Worm (Caenorhabditis elegans) whole organism, L3 larva: ENCODE results near the gene C49H3.4.

Experiments
- R02D3.7 ChIP-seq: fragments of 150-350 bp; optimal IDR thresholded peaks from 2 replicates; lab custom pipeline; 2014; ENCODE audit warnings: missing biosample characterization, missing genetic modification characterization
- ZK546.5 ChIP-seq: sonication (generic microtip); optimal IDR thresholded peaks from 2 replicates; lab custom pipeline; 2017; ENCODE audit warnings: missing biosample characterization, missing genetic modification characterization
- aly-2 ChIP-seq: fragments of 150-350 bp; optimal IDR thresholded peaks from 2 replicates; lab custom pipeline; 2014; ENCODE audit warnings: missing biosample characterization, missing genetic modification characterization
- ama-1 ChIP-seq: fragments of 150-350 bp; optimal IDR thresholded peaks from 2 replicates; lab custom pipeline; 2018
- ceh-28 ChIP-seq: fragments of 150-350 bp; optimal IDR thresholded peaks from 2 replicates; lab custom pipeline; 2014; ENCODE audit warnings: missing biosample characterization, missing genetic modification reagents, missing genetic modification characterization
- ceh-9 ChIP-seq: sonication (generic microtip); optimal IDR thresholded peaks from 2 replicates; lab custom pipeline; 2018; ENCODE audit warnings: missing biosample characterization, missing genetic modification characterization
- daf-12 ChIP-seq: fragments of 150-350 bp; optimal IDR thresholded peaks from 2 replicates; lab custom pipeline; 2014; ENCODE audit warnings: missing biosample characterization, missing genetic modification reagents, missing genetic modification characterization
- egl-27 ChIP-seq: sonication (generic microtip); optimal IDR thresholded peaks from 4 replicates; lab custom pipeline; 2017; ENCODE audit warnings: missing biosample characterization, missing genetic modification reagents, missing genetic modification characterization
- egl-5 ChIP-seq: fragments of 150-350 bp; optimal IDR thresholded peaks from 2 replicates; lab custom pipeline; 2017; ENCODE audit warnings: missing biosample characterization, missing genetic modification reagents, missing genetic modification characterization, inconsistent platforms
- elt-1 ChIP-seq: fragments of 150-350 bp; optimal IDR thresholded peaks from 2 replicates; lab custom pipeline; 2014; ENCODE audit warnings: missing biosample characterization, missing genetic modification characterization
- elt-3 ChIP-seq, 3 experiments: fragments of 150-350 bp in 1 of 3; sonication (generic microtip) in 2 of 3; optimal IDR thresholded peaks; 2 replicates in 2 of 3; 4 replicates in 1 of 3; lab custom pipeline; 2014 to 2017; ENCODE audit warnings: missing biosample characterization in 3 of 3, missing genetic modification characterization in 3 of 3
- eor-1 ChIP-seq, 2 experiments: fragments of 150-350 bp; optimal IDR thresholded peaks; 2 replicates each; lab custom pipeline; 2014 to 2018; ENCODE audit warnings: missing biosample characterization in 2 of 2, missing genetic modification characterization in 2 of 2
- fkh-10 ChIP-seq: sonication (generic microtip); optimal IDR thresholded peaks from 2 replicates; lab custom pipeline; 2017; ENCODE audit warnings: missing biosample characterization, missing genetic modification reagents, missing genetic modification characterization
- fkh-2 ChIP-seq: fragments of 150-350 bp; optimal IDR thresholded peaks from 2 replicates; lab custom pipeline; 2014; ENCODE audit warnings: missing biosample characterization, missing genetic modification reagents, missing genetic modification characterization
- fos-1 ChIP-seq: fragments of 150-350 bp; optimal IDR thresholded peaks from 2 replicates; lab custom pipeline; 2014; ENCODE audit warnings: missing biosample characterization, missing genetic modification characterization
- hmg-11 ChIP-seq: sonication (generic microtip); optimal IDR thresholded peaks from 2 replicates; lab custom pipeline; 2016; ENCODE audit warnings: missing genetic modification characterization, missing compliant biosample characterization
- jun-1 ChIP-seq: fragments of 150-350 bp; optimal IDR thresholded peaks from 2 replicates; lab custom pipeline; 2014; ENCODE audit warnings: missing biosample characterization, missing genetic modification reagents, missing genetic modification characterization
- lin-39 ChIP-seq: fragments of 150-350 bp; optimal IDR thresholded peaks from 2 replicates; lab custom pipeline; 2018; ENCODE audit warnings: missing biosample characterization, missing genetic modification reagents, missing genetic modification characterization
- lsy-12 ChIP-seq: sonication (generic microtip); optimal IDR thresholded peaks from 2 replicates; lab custom pipeline; 2016; ENCODE audit warnings: mild to moderate bottlenecking, missing genetic modification characterization, missing compliant biosample characterization
- mml-1 ChIP-seq: fragments of 150-350 bp; sonication (generic microtip); optimal IDR thresholded peaks from 3 replicates; lab custom pipeline; 2014; ENCODE audit warnings: missing biosample characterization, missing genetic modification characterization
- nhr-11 ChIP-seq: fragments of 150-350 bp; optimal IDR thresholded peaks from 2 replicates; lab custom pipeline; 2014; ENCODE audit warnings: missing biosample characterization, missing genetic modification characterization
- nhr-12 ChIP-seq: fragments of 150-350 bp; optimal IDR thresholded peaks from 2 replicates; lab custom pipeline; 2014; ENCODE audit warnings: missing biosample characterization, missing genetic modification characterization
- nhr-25 ChIP-seq: sonication (generic microtip); optimal IDR thresholded peaks from 2 replicates; lab custom pipeline; 2017; ENCODE audit warnings: missing biosample characterization, missing genetic modification characterization
- nhr-28 ChIP-seq: fragments of 150-350 bp; optimal IDR thresholded peaks from 2 replicates; lab custom pipeline; 2014; ENCODE audit warnings: missing biosample characterization, missing genetic modification characterization
- nhr-43 ChIP-seq: sonication (generic microtip); optimal IDR thresholded peaks from 2 replicates; lab custom pipeline; 2016; ENCODE audit warnings: mild to moderate bottlenecking, missing genetic modification characterization, missing compliant biosample characterization; ENCODE audit not compliant: poor library complexity, severe bottlenecking
- nhr-76 ChIP-seq: fragments of 150-350 bp; sonication (generic microtip); optimal IDR thresholded peaks from 5 replicates; lab custom pipeline; 2014; ENCODE audit warnings: missing biosample characterization, missing genetic modification characterization
- pqm-1 ChIP-seq: fragments of 150-350 bp; optimal IDR thresholded peaks from 2 replicates; lab custom pipeline; 2017; ENCODE audit warnings: missing biosample characterization, missing genetic modification characterization, inconsistent platforms
- sea-2 ChIP-seq: fragments of 150-350 bp; sonication (generic microtip); optimal IDR thresholded peaks from 4 replicates; lab custom pipeline; 2014; ENCODE audit warnings: missing biosample characterization, missing genetic modification reagents, missing genetic modification characterization
- skn-1 ChIP-seq: fragments of 150-350 bp; optimal IDR thresholded peaks from 2 replicates; lab custom pipeline; 2014; ENCODE audit warnings: missing biosample characterization, missing genetic modification characterization
- snpc-4 ChIP-seq: fragments of 150-350 bp; optimal IDR thresholded peaks from 2 replicates; lab custom pipeline; 2014; ENCODE audit warnings: missing biosample characterization, missing genetic modification characterization
- unc-62 ChIP-seq: fragments of 150-350 bp; sonication (generic microtip); optimal IDR thresholded peaks from 4 replicates; lab custom pipeline; 2014; ENCODE audit warnings: missing biosample characterization, missing genetic modification reagents, missing genetic modification characterization
- ztf-11 ChIP-seq: fragments of 150-350 bp; optimal IDR thresholded peaks from 2 replicates; lab custom pipeline; 2014; ENCODE audit warnings: missing biosample characterization, missing genetic modification characterization

Gene C49H3.4

ce11 chrIV:7914991-7915390 lies at the start of gene C49H3.4:
Gene C49H3.4, plus strand, starts transcription at chrIV:7915291.
- TF ChIP-seq nhr-28 (tag; lab: Kevin White, UChicago) (no peak), eor-1 (tag; optimal IDR thresholded peaks at IDR 0.05; lab: Kevin White, UChicago) (no peak), snpc-4 (tag; lab: Kevin White, UChicago) (no peak), ztf-11 (tag; lab: Kevin White, UChicago) (no peak), R02D3.7 (tag; lab: Kevin White, UChicago) (no peak), skn-1 (tag; lab: Kevin White, UChicago) (no peak), fos-1 (tag; lab: Kevin White, UChicago) (no peak), ama-1 (lab: Kevin White, UChicago) (no peak), elt-3 (tag; optimal IDR thresholded peaks at IDR 0.05; lab: Kevin White, UChicago) (no peak), egl-27 (tag; lab: Kevin White, UChicago) (no peak), nhr-12 (tag; lab: Kevin White, UChicago) (no peak), fkh-10 (GFP tag; lab: Kevin White, UChicago) (no peak)

- TF ChIP-seq nhr-25 (tag; lab: Kevin White, UChicago), result no peak
- TF ChIP-seq egl-27 (tag; lab: Kevin White, UChicago), result no peak
- no peak for TF ChIP-seq unc-62 (GFP tag; lab: Kevin White, UChicago)
- no peak for TF ChIP-seq ama-1 (lab: Kevin White, UChicago)
- no peak for TF ChIP-seq lsy-12
- TF ChIP-seq nhr-12 (tag; lab: Kevin White, UChicago), result no peak
- no peak for TF ChIP-seq sea-2 (GFP tag; lab: Kevin White, UChicago)
- TF ChIP-seq elt-1 (tag; lab: Kevin White, UChicago), result no peak
- TF ChIP-seq jun-1 (tag; lab: Kevin White, UChicago), result no peak
- no peak for TF ChIP-seq nhr-43
- TF ChIP-seq snpc-4 (tag; lab: Kevin White, UChicago), result no peak
- TF ChIP-seq fos-1 (tag; lab: Kevin White, UChicago), result no peak
- no peak for TF ChIP-seq aly-2 (tag; lab: Kevin White, UChicago)
- TF ChIP-seq daf-12 (tag; lab: Kevin White, UChicago), result no peak
These were observed 46.5 kb upstream of the C49H3.4 start, which contains the start of gene flp-10 for ce11 chrIV:7868607-7869006. Gene flp-10, plus strand, starts transcription at chrIV:7868907.

- no peak for TF ChIP-seq eor-1 (tag; optimal IDR thresholded peaks at IDR 0.05; lab: Kevin White, UChicago)
- no peak for TF ChIP-seq mml-1 (tag; lab: Kevin White, UChicago)
- no peak for TF ChIP-seq egl-5 (tag; lab: Kevin White, UChicago)
- TF ChIP-seq nhr-12 (tag; lab: Kevin White, UChicago), result no peak
- TF ChIP-seq hmg-11, result no peak
- no peak for TF ChIP-seq snpc-4 (tag; lab: Kevin White, UChicago)
These were observed 44.6 kb upstream of the C49H3.4 start, which contains the start of gene T06C10.3 for ce11 chrIV:7870451-7870850. Gene T06C10.3, plus strand, starts transcription at chrIV:7870751.

- TF ChIP-seq pqm-1 (tag; lab: Kevin White, UChicago) (no peak), fos-1 (tag; lab: Kevin White, UChicago) (no peak), nhr-76 (tag; lab: Kevin White, UChicago) (no peak), ceh-28 (tag; lab: Kevin White, UChicago) (no peak)
These were observed 37.8 kb upstream of the C49H3.4 start for ce11 chrIV:7877255-7877654.

- TF ChIP-seq skn-1 (tag; lab: Kevin White, UChicago) (no peak), hmg-11 (no peak), ama-1 (lab: Kevin White, UChicago) (no peak), fkh-2 (tag; lab: Kevin White, UChicago) (no peak), egl-27 (tag; lab: Kevin White, UChicago) (no peak), R02D3.7 (tag; lab: Kevin White, UChicago) (no peak), nhr-11 (no peak), mml-1 (tag; lab: Kevin White, UChicago) (no peak), ceh-9 (tag; lab: Kevin White, UChicago) (no peak), ZK546.5 (tag; lab: Kevin White, UChicago) (no peak), lin-39 (tag; lab: Kevin White, UChicago) (no peak)
These were observed 37.3 kb upstream of the C49H3.4 start, which contains the start of gene kin-26 for ce11 chrIV:7877781-7878180. Gene kin-26, minus strand, starts transcription at chrIV:7877881.
